Worm (Caenorhabditis elegans) whole organism, L2 larva: ENCODE data around the gene daf-7.

Source experiments
- C34F6.9 ChIP-seq: fragments of 150-350 bp; optimal IDR thresholded peaks from 2 replicates; lab custom pipeline; 2014; ENCODE audit warnings: missing biosample characterization, missing genetic modification characterization
- F13H6.1 ChIP-seq: sonication (generic microtip); optimal IDR thresholded peaks from 2 replicates; lab custom pipeline; 2016; ENCODE audit warnings: missing genetic modification characterization, missing compliant biosample characterization
- Y55F3AM.14 ChIP-seq: fragments of 200-800 bp; sonication (Bioruptor generic); optimal IDR thresholded peaks from 2 replicates; lab custom pipeline; 2018; ENCODE audit warnings: mild to moderate bottlenecking, missing genetic modification characterization, missing compliant biosample characterization
- ZK546.5 ChIP-seq: sonication (generic microtip); optimal IDR thresholded peaks from 2 replicates; lab custom pipeline; 2017; ENCODE audit warnings: missing biosample characterization, missing genetic modification characterization
- alr-1 ChIP-seq: fragments of 150-350 bp; optimal IDR thresholded peaks from 2 replicates; lab custom pipeline; 2014; ENCODE audit warnings: missing biosample characterization, missing genetic modification characterization
- aly-2 ChIP-seq: fragments of 150-350 bp; optimal IDR thresholded peaks from 2 replicates; lab custom pipeline; 2014; ENCODE audit warnings: missing biosample characterization, missing genetic modification characterization
- ama-1 ChIP-seq: fragments of 150-350 bp; optimal IDR thresholded peaks from 2 replicates; lab custom pipeline; 2018; ENCODE audit warnings: inconsistent platforms
- blmp-1 ChIP-seq: sonication (generic microtip); optimal IDR thresholded peaks from 2 replicates; lab custom pipeline; 2017; ENCODE audit warnings: missing genetic modification characterization, mild to moderate bottlenecking, missing compliant biosample characterization, antibody characterized with exemption, moderate library complexity; ENCODE audit not compliant: insufficient read depth
- ceh-82 ChIP-seq: fragments of 150-350 bp; optimal IDR thresholded peaks from 2 replicates; lab custom pipeline; 2014; ENCODE audit warnings: missing biosample characterization, missing genetic modification characterization
- crh-2 ChIP-seq: sonication (generic microtip); optimal IDR thresholded peaks from 2 replicates; lab custom pipeline; 2017; ENCODE audit warnings: missing biosample characterization, missing genetic modification characterization
- dmd-4 ChIP-seq: sonication (generic microtip); optimal IDR thresholded peaks from 2 replicates; lab custom pipeline; 2017; ENCODE audit warnings: missing biosample characterization, missing genetic modification characterization
- egl-27 ChIP-seq: sonication (generic microtip); optimal IDR thresholded peaks from 3 replicates; lab custom pipeline; 2017; ENCODE audit warnings: missing biosample characterization, missing genetic modification reagents, missing genetic modification characterization
- elt-1 ChIP-seq: fragments of 150-350 bp; optimal IDR thresholded peaks from 2 replicates; lab custom pipeline; 2014; ENCODE audit warnings: missing biosample characterization, missing genetic modification characterization
- elt-3 ChIP-seq: sonication (generic microtip); optimal IDR thresholded peaks from 2 replicates; lab custom pipeline; 2017; ENCODE audit warnings: missing biosample characterization, missing genetic modification characterization
- fos-1 ChIP-seq: fragments of 150-350 bp; optimal IDR thresholded peaks from 2 replicates; lab custom pipeline; 2014; ENCODE audit warnings: missing biosample characterization, missing genetic modification characterization
- gmeb-1 ChIP-seq: fragments of 150-350 bp; optimal IDR thresholded peaks from 2 replicates; lab custom pipeline; 2014; ENCODE audit warnings: missing biosample characterization, missing genetic modification characterization
- lin-11 ChIP-seq: fragments of 150-350 bp; sonication (generic microtip); optimal IDR thresholded peaks from 2 replicates; lab custom pipeline; 2014; ENCODE audit warnings: missing biosample characterization, missing genetic modification characterization, inconsistent platforms, mixed read lengths
- lin-13 ChIP-seq: fragments of 150-350 bp; optimal IDR thresholded peaks from 2 replicates; lab custom pipeline; 2014; ENCODE audit warnings: missing biosample characterization, missing genetic modification reagents, missing genetic modification characterization
- lin-39 ChIP-seq: fragments of 150-350 bp; optimal IDR thresholded peaks from 2 replicates; lab custom pipeline; 2014; ENCODE audit warnings: missing biosample characterization, missing genetic modification reagents, missing genetic modification characterization
- lsy-2 ChIP-seq, 2 experiments: fragments of 150-350 bp in 1 of 2; sonication (generic microtip) in 1 of 2; optimal IDR thresholded peaks; 2 replicates each; lab custom pipeline; 2014 to 2017; ENCODE audit warnings: missing biosample characterization in 2 of 2, missing genetic modification characterization in 2 of 2
- mab-5 ChIP-seq: fragments of 150-350 bp; optimal IDR thresholded peaks from 2 replicates; lab custom pipeline; 2014; ENCODE audit warnings: missing biosample characterization, missing genetic modification characterization
- mbf-1 ChIP-seq: sonication (generic microtip); optimal IDR thresholded peaks from 2 replicates; lab custom pipeline; 2017; ENCODE audit warnings: missing biosample characterization, missing genetic modification characterization
- mdl-1 ChIP-seq, 2 experiments: fragments of 150-350 bp in 1 of 2; sonication (generic microtip) in 1 of 2; optimal IDR thresholded peaks; 2 replicates each; lab custom pipeline; 2017; ENCODE audit warnings: missing biosample characterization in 2 of 2, missing genetic modification characterization in 2 of 2
- nhr-10 ChIP-seq: sonication (generic microtip); optimal IDR thresholded peaks from 2 replicates; lab custom pipeline; 2017; ENCODE audit warnings: missing biosample characterization, missing genetic modification characterization
- nhr-12 ChIP-seq: fragments of 150-350 bp; optimal IDR thresholded peaks from 2 replicates; lab custom pipeline; 2014; ENCODE audit warnings: missing biosample characterization, missing genetic modification characterization
- nhr-129 ChIP-seq: fragments of 150-350 bp; optimal IDR thresholded peaks from 2 replicates; lab custom pipeline; 2014; ENCODE audit warnings: missing biosample characterization, missing genetic modification characterization
- nhr-21 ChIP-seq: fragments of 150-350 bp; optimal IDR thresholded peaks from 2 replicates; lab custom pipeline; 2014; ENCODE audit warnings: missing biosample characterization, missing genetic modification characterization
- nhr-23 ChIP-seq: fragments of 150-350 bp; optimal IDR thresholded peaks from 2 replicates; lab custom pipeline; 2014; ENCODE audit warnings: missing biosample characterization, missing genetic modification reagents, missing genetic modification characterization
- nhr-237 ChIP-seq: fragments of 150-350 bp; optimal IDR thresholded peaks from 2 replicates; lab custom pipeline; 2014; ENCODE audit warnings: missing biosample characterization, missing genetic modification characterization
- nhr-25 ChIP-seq: fragments of 150-350 bp; sonication (generic microtip); optimal IDR thresholded peaks from 3 replicates; lab custom pipeline; 2014; ENCODE audit warnings: missing biosample characterization, missing genetic modification characterization
- nhr-77 ChIP-seq: fragments of 150-350 bp; optimal IDR thresholded peaks from 2 replicates; lab custom pipeline; 2014; ENCODE audit warnings: missing biosample characterization, missing genetic modification characterization
- peb-1 ChIP-seq: fragments of 150-350 bp; optimal IDR thresholded peaks from 2 replicates; lab custom pipeline; 2014; ENCODE audit warnings: missing biosample characterization, missing genetic modification characterization
- sem-4 ChIP-seq: fragments of 150-350 bp; optimal IDR thresholded peaks from 2 replicates; lab custom pipeline; 2014; ENCODE audit warnings: missing biosample characterization, missing genetic modification reagents, missing genetic modification characterization
- skn-1 ChIP-seq: sonication (generic microtip); optimal IDR thresholded peaks from 2 replicates; lab custom pipeline; 2017; ENCODE audit warnings: missing biosample characterization, missing genetic modification characterization
- sma-3 ChIP-seq: sonication (generic microtip); optimal IDR thresholded peaks from 2 replicates; lab custom pipeline; 2016; ENCODE audit warnings: missing genetic modification reagents, missing genetic modification characterization, missing compliant biosample characterization
- sma-9 ChIP-seq, 2 experiments: fragments of 150-350 bp in 1 of 2; sonication (generic microtip) in 1 of 2; optimal IDR thresholded peaks; 2 replicates each; lab custom pipeline; 2014 to 2016; ENCODE audit warnings: missing genetic modification characterization in 2 of 2, mild to moderate bottlenecking in 1 of 2, missing biosample characterization in 1 of 2, missing compliant biosample characterization in 1 of 2, missing genetic modification reagents in 1 of 2, moderate library complexity in 1 of 2
- snpc-4 ChIP-seq: fragments of 150-350 bp; optimal IDR thresholded peaks from 2 replicates; lab custom pipeline; 2014; ENCODE audit warnings: missing biosample characterization, missing genetic modification characterization
- unc-39 ChIP-seq: fragments of 150-350 bp; optimal IDR thresholded peaks from 2 replicates; lab custom pipeline; 2014; ENCODE audit warnings: missing biosample characterization, missing genetic modification characterization
- unc-55 ChIP-seq: fragments of 150-350 bp; sonication (generic microtip); optimal IDR thresholded peaks from 3 replicates; lab custom pipeline; 2014; ENCODE audit warnings: missing biosample characterization, missing genetic modification reagents, missing genetic modification characterization
- unc-62 ChIP-seq: fragments of 150-350 bp; optimal IDR thresholded peaks from 2 replicates; lab custom pipeline; 2014; ENCODE audit warnings: missing biosample characterization, missing genetic modification reagents, missing genetic modification characterization
- zag-1 ChIP-seq: fragments of 150-350 bp; optimal IDR thresholded peaks from 2 replicates; lab custom pipeline; 2014; ENCODE audit warnings: missing biosample characterization, missing genetic modification characterization
- ztf-1 ChIP-seq: fragments of 200-800 bp; sonication (Bioruptor generic); conservative IDR thresholded peaks from 2 replicates; pipeline ENCODE4 v1.3.6; 2022; ENCODE audit warnings: missing genetic modification characterization, missing compliant biosample characterization
- ztf-11 ChIP-seq: sonication (generic microtip); optimal IDR thresholded peaks from 2 replicates; lab custom pipeline; 2017; ENCODE audit warnings: missing biosample characterization, missing genetic modification characterization
- ztf-4 ChIP-seq: fragments of 150-350 bp; optimal IDR thresholded peaks from 2 replicates; lab custom pipeline; 2014; ENCODE audit warnings: missing biosample characterization, missing genetic modification characterization

Gene daf-7

ce11 chrIII:782503-782902, 29.1 kb upstream of the daf-7 start:
- TF ChIP-seq ztf-1 (GFP tag; lab: Robert Waterston, UW) (no peak), unc-55 (GFP tag; lab: Kevin White, UChicago) (no peak), F13H6.1 (no peak), sem-4 (tag; lab: Kevin White, UChicago) (no peak), ztf-4 (tag; lab: Kevin White, UChicago) (no peak), ama-1 (lab: Kevin White, UChicago) (no peak)

ce11 chrIII:783254-783753, 28.3 kb upstream of the daf-7 start, which contains the start of the genes dagl-2 and ppm-1.G:
dagl-2 (minus strand) TSS chrIII:783305.
ppm-1.G (plus strand) TSS chrIII:783703.
- no peak for TF ChIP-seq ZK546.5
- peak; percentile 90 for TF ChIP-seq unc-55 (GFP tag; lab: Kevin White, UChicago)
- TF ChIP-seq nhr-21 (tag; lab: Kevin White, UChicago), result peak; percentile 4
- TF ChIP-seq zag-1 (tag; lab: Kevin White, UChicago), result no peak
- no peak for TF ChIP-seq lin-39 (tag; lab: Kevin White, UChicago)
- peak; percentile 89 for TF ChIP-seq C34F6.9 (tag; lab: Kevin White, UChicago)
- no peak for TF ChIP-seq Y55F3AM.14 (GFP tag; lab: Kevin White, UChicago)
- TF ChIP-seq ama-1 (lab: Kevin White, UChicago), result no peak
- peak; percentile 63 to 89 for TF ChIP-seq lsy-2 (tag; optimal IDR thresholded peaks at IDR 0.05; lab: Kevin White, UChicago)
- TF ChIP-seq ztf-4 (tag; lab: Kevin White, UChicago), result no peak
- TF ChIP-seq mab-5 (tag; lab: Kevin White, UChicago), result peak; percentile 38
- TF ChIP-seq nhr-25 (tag; lab: Kevin White, UChicago), result peak; percentile 62
- peak; percentile 8 for TF ChIP-seq snpc-4 (tag; lab: Kevin White, UChicago)
- peak; percentile 59 for TF ChIP-seq lin-13 (GFP tag; lab: Kevin White, UChicago)
- peak; percentile 72 for TF ChIP-seq sma-3 (GFP tag; lab: Kevin White, UChicago)
- no peak for TF ChIP-seq mdl-1 (tag; optimal IDR thresholded peaks at IDR 0.05; lab: Kevin White, UChicago)
- no peak for TF ChIP-seq ztf-11 (tag; lab: Kevin White, UChicago)
- no peak for TF ChIP-seq nhr-10 (tag; lab: Kevin White, UChicago)
- TF ChIP-seq dmd-4 (tag; lab: Kevin White, UChicago), result no peak
- no peak for TF ChIP-seq unc-39 (tag; lab: Kevin White, UChicago)
- TF ChIP-seq elt-1 (tag; lab: Kevin White, UChicago), result no peak
- no peak for TF ChIP-seq nhr-77 (tag; lab: Kevin White, UChicago)
- TF ChIP-seq peb-1, result no peak
- no peak for TF ChIP-seq blmp-1 (tag; lab: Kevin White, UChicago)
- TF ChIP-seq nhr-129 (tag; lab: Kevin White, UChicago), result peak; percentile 39
- peak; percentile 55 for TF ChIP-seq sma-9 (GFP tag; optimal IDR thresholded peaks at IDR 0.05; lab: Kevin White, UChicago)
- TF ChIP-seq sma-9 (tag; optimal IDR thresholded peaks at IDR 0.05; lab: Kevin White, UChicago), result no peak
- peak; percentile 58 for TF ChIP-seq gmeb-1
- no peak for TF ChIP-seq elt-3
- no peak for TF ChIP-seq nhr-23 (tag; lab: Kevin White, UChicago)
- TF ChIP-seq crh-2 (tag; lab: Kevin White, UChicago), result peak; percentile 72
- TF ChIP-seq ceh-82, result no peak
- TF ChIP-seq egl-27 (tag; lab: Kevin White, UChicago), result no peak
- TF ChIP-seq F13H6.1, result peak; percentile 54
- no peak for TF ChIP-seq nhr-237 (tag; lab: Kevin White, UChicago)
- no peak for TF ChIP-seq aly-2 (tag; lab: Kevin White, UChicago)
- no peak for TF ChIP-seq skn-1 (tag; lab: Kevin White, UChicago)
- no peak for TF ChIP-seq ztf-1 (GFP tag; lab: Robert Waterston, UW)
- TF ChIP-seq nhr-12 (tag; lab: Kevin White, UChicago), result no peak
- TF ChIP-seq lin-11 (tag; lab: Kevin White, UChicago), result peak; percentile 80
- TF ChIP-seq mbf-1 (tag; lab: Kevin White, UChicago), result no peak
- TF ChIP-seq alr-1 (tag; lab: Kevin White, UChicago), result no peak
- TF ChIP-seq unc-62 (GFP tag; lab: Kevin White, UChicago), result no peak
- TF ChIP-seq fos-1 (tag; lab: Kevin White, UChicago), result peak; percentile 72
